Fruit fly (Drosophila melanogaster) Kc167 (cell line): ENCODE results near the gene CG33060.

ENCODE experiments used
- Myc ChIP-seq: fragments of >200 bp; optimal IDR thresholded peaks from 2 replicates; lab custom pipeline; 2017; ENCODE audit warnings: missing external identifiers
- h ChIP-seq: fragments of >200 bp; optimal IDR thresholded peaks from 3 replicates; lab custom pipeline; 2018; ENCODE audit warnings: missing external identifiers
- insv ChIP-seq: fragments of >200 bp; optimal IDR thresholded peaks from 3 replicates; lab custom pipeline; 2018; ENCODE audit warnings: missing external identifiers
- ttk ChIP-seq: sonication (Bioruptor generic); optimal IDR thresholded peaks from 2 replicates; lab custom pipeline; 2017; ENCODE audit warnings: missing external identifiers

- no peak for TF ChIP-seq insv (lab: Kevin White, UChicago)
- TF ChIP-seq h (lab: Kevin White, UChicago) = no peak
- TF ChIP-seq ttk = no peak
- no peak for TF ChIP-seq Myc
Measured at dm6 chr3L:16329495-16329894, 1.3 kb upstream of the CG33060 start, which contains the start of gene CG33061.
